Worm (Caenorhabditis elegans) whole organism, L2 larva: ENCODE measurements around the gene his-37.

Experiments
- R02D3.7 ChIP-seq: fragments of 150-350 bp; optimal IDR thresholded peaks from 2 replicates; lab custom pipeline; 2014; ENCODE audit warnings: missing biosample characterization, missing genetic modification characterization
- ZK546.5 ChIP-seq: sonication (generic microtip); optimal IDR thresholded peaks from 2 replicates; lab custom pipeline; 2017; ENCODE audit warnings: missing biosample characterization, missing genetic modification characterization
- elt-3 ChIP-seq: sonication (generic microtip); optimal IDR thresholded peaks from 2 replicates; lab custom pipeline; 2017; ENCODE audit warnings: missing biosample characterization, missing genetic modification characterization
- lin-13 ChIP-seq: fragments of 150-350 bp; optimal IDR thresholded peaks from 2 replicates; lab custom pipeline; 2014; ENCODE audit warnings: missing biosample characterization, missing genetic modification reagents, missing genetic modification characterization
- lin-39 ChIP-seq: fragments of 150-350 bp; optimal IDR thresholded peaks from 2 replicates; lab custom pipeline; 2014; ENCODE audit warnings: missing biosample characterization, missing genetic modification reagents, missing genetic modification characterization
- lsy-2 ChIP-seq, 2 experiments: fragments of 150-350 bp in 1 of 2; sonication (generic microtip) in 1 of 2; optimal IDR thresholded peaks; 2 replicates each; lab custom pipeline; 2014 to 2017; ENCODE audit warnings: missing biosample characterization in 2 of 2, missing genetic modification characterization in 2 of 2
- mab-5 ChIP-seq: fragments of 150-350 bp; optimal IDR thresholded peaks from 2 replicates; lab custom pipeline; 2014; ENCODE audit warnings: missing biosample characterization, missing genetic modification characterization
- nhr-11 ChIP-seq: fragments of 150-350 bp; optimal IDR thresholded peaks from 2 replicates; lab custom pipeline; 2014; ENCODE audit warnings: missing biosample characterization, missing genetic modification characterization
- nhr-12 ChIP-seq: fragments of 150-350 bp; optimal IDR thresholded peaks from 2 replicates; lab custom pipeline; 2014; ENCODE audit warnings: missing biosample characterization, missing genetic modification characterization
- nhr-237 ChIP-seq: fragments of 150-350 bp; optimal IDR thresholded peaks from 2 replicates; lab custom pipeline; 2014; ENCODE audit warnings: missing biosample characterization, missing genetic modification characterization
- unc-39 ChIP-seq: fragments of 150-350 bp; optimal IDR thresholded peaks from 2 replicates; lab custom pipeline; 2014; ENCODE audit warnings: missing biosample characterization, missing genetic modification characterization
- ztf-4 ChIP-seq: fragments of 150-350 bp; optimal IDR thresholded peaks from 2 replicates; lab custom pipeline; 2014; ENCODE audit warnings: missing biosample characterization, missing genetic modification characterization

DNA sequence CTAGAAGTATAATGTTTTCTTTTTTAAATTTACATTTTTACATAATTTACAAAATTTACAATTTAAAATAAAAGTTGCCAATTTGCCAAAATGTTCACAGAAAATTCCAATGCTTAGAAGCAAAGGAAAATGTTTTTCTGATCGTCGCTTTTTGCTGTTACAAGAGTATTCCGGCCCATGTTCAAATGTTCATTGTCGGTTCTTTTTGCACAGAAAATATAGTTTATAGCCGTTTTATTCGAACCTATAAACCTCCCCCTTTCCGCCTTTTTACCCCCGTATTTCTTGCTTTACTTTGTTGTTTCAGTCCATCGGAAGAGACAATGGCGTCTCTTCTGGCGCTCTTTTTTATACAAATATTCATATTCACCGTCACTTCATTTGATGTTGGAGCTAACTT lies 12.3 kb upstream of the his-37 start, which contains the start of gene tag-329:
- TF ChIP-seq lsy-2 (tag; optimal IDR thresholded peaks at IDR 0.05; lab: Kevin White, UChicago) (no peak), mab-5 (tag; lab: Kevin White, UChicago) (no peak), ZK546.5 (tag; lab: Kevin White, UChicago) (no peak), elt-3 (tag; lab: Kevin White, UChicago) (no peak), lin-39 (tag; lab: Kevin White, UChicago) (no peak), nhr-237 (no peak), nhr-11 (tag; lab: Kevin White, UChicago) (no peak), R02D3.7 (tag; lab: Kevin White, UChicago) (no peak), nhr-12 (tag; lab: Kevin White, UChicago) (no peak), unc-39 (no peak), ztf-4 (tag; lab: Kevin White, UChicago) (no peak), lin-13 (no peak)
